Worm (Caenorhabditis elegans) whole organism, late embryonic: ENCODE data around the gene nlp-50.
A peak's percentile ranks its signal among the peaks of the same experiment; 100 is the strongest.

Source experiments
- C08G9.2 ChIP-seq: sonication (generic microtip); optimal IDR thresholded peaks from 2 replicates; lab custom pipeline; 2016; ENCODE audit warnings: mild to moderate bottlenecking, missing genetic modification characterization, moderate library complexity, missing compliant biosample characterization
- K09A11.1 ChIP-seq: sonication (generic microtip); optimal IDR thresholded peaks from 2 replicates; lab custom pipeline; 2017; ENCODE audit warnings: antibody characterized with exemption, mild to moderate bottlenecking, missing genetic modification characterization, missing compliant biosample characterization; ENCODE audit not compliant: insufficient read depth
- ahr-1 ChIP-seq: sonication (generic microtip); optimal IDR thresholded peaks from 2 replicates; lab custom pipeline; 2016; ENCODE audit warnings: missing genetic modification characterization, missing compliant biosample characterization
- ama-1 ChIP-seq: fragments of 150-350 bp; optimal IDR thresholded peaks from 2 replicates; lab custom pipeline; 2014
- ceh-14 ChIP-seq: sonication (generic microtip); optimal IDR thresholded peaks from 2 replicates; lab custom pipeline; 2016; ENCODE audit warnings: missing genotype, missing genetic modification characterization, missing compliant biosample characterization
- ceh-18 ChIP-seq: sonication (generic microtip); optimal IDR thresholded peaks from 2 replicates; lab custom pipeline; 2016; ENCODE audit warnings: missing genetic modification characterization, missing compliant biosample characterization
- ceh-2 ChIP-seq: sonication (generic microtip); optimal IDR thresholded peaks from 2 replicates; lab custom pipeline; 2016; ENCODE audit warnings: missing genotype, missing genetic modification characterization, missing compliant biosample characterization
- ceh-22 ChIP-seq: sonication (generic microtip); optimal IDR thresholded peaks from 2 replicates; lab custom pipeline; 2017; ENCODE audit warnings: missing biosample characterization, missing genetic modification characterization
- ceh-24 ChIP-seq: sonication (generic microtip); optimal IDR thresholded peaks from 2 replicates; lab custom pipeline; 2016; ENCODE audit warnings: mild to moderate bottlenecking, missing genetic modification characterization, missing compliant biosample characterization
- ceh-31 ChIP-seq: sonication (generic microtip); optimal IDR thresholded peaks from 2 replicates; lab custom pipeline; 2016; ENCODE audit warnings: missing genetic modification characterization, missing compliant biosample characterization
- ceh-34 ChIP-seq: sonication (generic microtip); optimal IDR thresholded peaks from 2 replicates; lab custom pipeline; 2016; ENCODE audit warnings: mild to moderate bottlenecking, missing genetic modification characterization, missing compliant biosample characterization
- ceh-45 ChIP-seq: fragments of 200-800 bp; sonication (Bioruptor generic); IDR thresholded peaks from 2 replicates; pipeline ENCODE4 v1.3.6; 2022; ENCODE audit warnings: missing genetic modification reagents, missing genetic modification characterization, missing compliant biosample characterization
- ceh-6 ChIP-seq: fragments of 200-800 bp; sonication (Bioruptor generic); optimal IDR thresholded peaks from 2 replicates; lab custom pipeline; 2018; ENCODE audit warnings: mild to moderate bottlenecking, missing genetic modification characterization, missing compliant biosample characterization
- che-1 ChIP-seq: sonication (generic microtip); optimal IDR thresholded peaks from 2 replicates; lab custom pipeline; 2016; ENCODE audit warnings: mild to moderate bottlenecking, missing genetic modification characterization, missing compliant biosample characterization
- dmd-4 ChIP-seq: sonication (generic microtip); optimal IDR thresholded peaks from 2 replicates; lab custom pipeline; 2016; ENCODE audit warnings: borderline replicate concordance, missing genetic modification characterization, missing compliant biosample characterization
- dve-1 ChIP-seq: sonication (generic microtip); optimal IDR thresholded peaks from 2 replicates; lab custom pipeline; 2017; ENCODE audit warnings: antibody characterized with exemption, mild to moderate bottlenecking, missing genetic modification characterization, missing compliant biosample characterization
- elt-2 ChIP-seq: sonication (generic microtip); optimal IDR thresholded peaks from 2 replicates; lab custom pipeline; 2016; ENCODE audit warnings: missing genetic modification reagents, missing genetic modification characterization, missing compliant biosample characterization
- elt-4 ChIP-seq: sonication (generic microtip); optimal IDR thresholded peaks from 2 replicates; lab custom pipeline; 2016; ENCODE audit warnings: missing genetic modification characterization, missing compliant biosample characterization
- ets-4 ChIP-seq: sonication (generic microtip); optimal IDR thresholded peaks from 2 replicates; lab custom pipeline; 2016; ENCODE audit warnings: missing genetic modification characterization, missing compliant biosample characterization
- eyg-1 ChIP-seq: sonication (generic microtip); optimal IDR thresholded peaks from 2 replicates; lab custom pipeline; 2016; ENCODE audit warnings: missing genotype, missing genetic modification characterization, missing compliant biosample characterization
- fax-1 ChIP-seq: sonication (generic microtip); optimal IDR thresholded peaks from 2 replicates; lab custom pipeline; 2016; ENCODE audit warnings: missing genotype, missing genetic modification characterization, missing compliant biosample characterization
- fkh-10 ChIP-seq: fragments of 150-350 bp; optimal IDR thresholded peaks from 2 replicates; lab custom pipeline; 2014; ENCODE audit warnings: missing biosample characterization, missing genetic modification reagents, missing genetic modification characterization
- gmeb-2 ChIP-seq: sonication (generic microtip); optimal IDR thresholded peaks from 2 replicates; lab custom pipeline; 2016; ENCODE audit warnings: missing genetic modification characterization, inconsistent platforms, missing compliant biosample characterization
- hlh-13 ChIP-seq: fragments of 200-800 bp; sonication (Bioruptor generic); optimal IDR thresholded peaks from 2 replicates; lab custom pipeline; 2018; ENCODE audit warnings: mild to moderate bottlenecking, missing genetic modification characterization, missing compliant biosample characterization
- hlh-15 ChIP-seq: sonication (generic microtip); optimal IDR thresholded peaks from 2 replicates; lab custom pipeline; 2016; ENCODE audit warnings: missing genetic modification characterization, missing compliant biosample characterization
- hlh-30 ChIP-seq: sonication (generic microtip); optimal IDR thresholded peaks from 2 replicates; lab custom pipeline; 2017; ENCODE audit warnings: antibody characterized with exemption, missing genetic modification characterization, missing compliant biosample characterization; ENCODE audit not compliant: insufficient read depth
- hlh-6 ChIP-seq: sonication (generic microtip); optimal IDR thresholded peaks from 2 replicates; lab custom pipeline; 2016; ENCODE audit warnings: missing genotype, missing genetic modification characterization, missing compliant biosample characterization
- hlh-8 ChIP-seq: sonication (generic microtip); optimal IDR thresholded peaks from 2 replicates; lab custom pipeline; 2016; ENCODE audit warnings: missing genotype, missing genetic modification characterization, missing compliant biosample characterization
- lim-6 ChIP-seq: sonication (generic microtip); optimal IDR thresholded peaks from 2 replicates; lab custom pipeline; 2016; ENCODE audit warnings: missing genetic modification characterization, missing compliant biosample characterization
- lin-11 ChIP-seq: fragments of 200-800 bp; sonication (Bioruptor generic); optimal IDR thresholded peaks from 2 replicates; lab custom pipeline; 2018; ENCODE audit warnings: mild to moderate bottlenecking, missing genetic modification characterization, missing compliant biosample characterization
- madf-2 ChIP-seq: sonication (generic microtip); optimal IDR thresholded peaks from 2 replicates; lab custom pipeline; 2017; ENCODE audit warnings: missing genetic modification characterization, missing compliant biosample characterization
- nhr-11 ChIP-seq: fragments of 150-350 bp; optimal IDR thresholded peaks from 2 replicates; lab custom pipeline; 2014; ENCODE audit warnings: missing biosample characterization, missing genetic modification characterization
- npax-4 ChIP-seq: sonication (generic microtip); optimal IDR thresholded peaks from 2 replicates; lab custom pipeline; 2016; ENCODE audit warnings: missing genetic modification characterization, missing compliant biosample characterization
- odd-2 ChIP-seq: sonication (generic microtip); optimal IDR thresholded peaks from 2 replicates; lab custom pipeline; 2017; ENCODE audit warnings: antibody characterized with exemption, mild to moderate bottlenecking, missing genetic modification characterization, missing compliant biosample characterization
- pat-9 ChIP-seq: fragments of 200-800 bp; sonication (Bioruptor generic); optimal IDR thresholded peaks from 2 replicates; lab custom pipeline; 2018; ENCODE audit warnings: mild to moderate bottlenecking, missing genetic modification characterization, moderate library complexity, missing compliant biosample characterization
- pax-1 ChIP-seq: fragments of 150-350 bp; optimal IDR thresholded peaks from 2 replicates; lab custom pipeline; 2014; ENCODE audit warnings: missing biosample characterization, missing genetic modification characterization
- pha-2 ChIP-seq: sonication (generic microtip); optimal IDR thresholded peaks from 2 replicates; lab custom pipeline; 2017; ENCODE audit warnings: mild to moderate bottlenecking, missing genetic modification characterization, missing compliant biosample characterization
- pqm-1 ChIP-seq: sonication (generic microtip); optimal IDR thresholded peaks from 2 replicates; lab custom pipeline; 2016; ENCODE audit warnings: missing genetic modification characterization, missing compliant biosample characterization
- pros-1 ChIP-seq: fragments of 150-350 bp; optimal IDR thresholded peaks from 2 replicates; lab custom pipeline; 2014; ENCODE audit warnings: missing biosample characterization, missing genetic modification reagents, missing genetic modification characterization
- ref-2 ChIP-seq: sonication (generic microtip); optimal IDR thresholded peaks from 2 replicates; lab custom pipeline; 2016; ENCODE audit warnings: missing genetic modification characterization, missing compliant biosample characterization
- rnt-1 ChIP-seq: sonication (generic microtip); optimal IDR thresholded peaks from 2 replicates; lab custom pipeline; 2016; ENCODE audit warnings: missing genetic modification characterization, missing compliant biosample characterization
- sdc-2 ChIP-seq: sonication (generic microtip); optimal IDR thresholded peaks from 2 replicates; lab custom pipeline; 2016; ENCODE audit warnings: missing genotype, missing genetic modification characterization, missing compliant biosample characterization
- sox-2 ChIP-seq: fragments of 200-800 bp; sonication (Bioruptor generic); IDR thresholded peaks from 2 replicates; pipeline ENCODE4 v1.3.6; 2022; ENCODE audit warnings: missing genetic modification reagents, missing genetic modification characterization, missing compliant biosample characterization
- tbx-2 ChIP-seq: sonication (generic microtip); optimal IDR thresholded peaks from 2 replicates; lab custom pipeline; 2016; ENCODE audit warnings: missing genetic modification characterization, missing compliant biosample characterization
- tbx-7 ChIP-seq: sonication (generic microtip); optimal IDR thresholded peaks from 2 replicates; lab custom pipeline; 2016; ENCODE audit warnings: missing genotype, missing genetic modification characterization, missing compliant biosample characterization
- ttx-3 ChIP-seq: sonication (generic microtip); optimal IDR thresholded peaks from 2 replicates; lab custom pipeline; 2016; ENCODE audit warnings: missing genetic modification reagents, missing genetic modification characterization, missing compliant biosample characterization
- unc-42 ChIP-seq: sonication (generic microtip); optimal IDR thresholded peaks from 2 replicates; lab custom pipeline; 2016; ENCODE audit warnings: missing genotype, missing genetic modification characterization, missing compliant biosample characterization
- unc-55 ChIP-seq: sonication (generic microtip); optimal IDR thresholded peaks from 2 replicates; lab custom pipeline; 2017; ENCODE audit warnings: missing biosample characterization, missing genetic modification reagents, missing genetic modification characterization
- unc-86 ChIP-seq: sonication (generic microtip); optimal IDR thresholded peaks from 2 replicates; lab custom pipeline; 2016; ENCODE audit warnings: missing genetic modification characterization, missing compliant biosample characterization
- zip-5 ChIP-seq: sonication (generic microtip); optimal IDR thresholded peaks from 2 replicates; lab custom pipeline; 2016; ENCODE audit warnings: missing genetic modification characterization, missing compliant biosample characterization
- ztf-16 ChIP-seq: sonication (generic microtip); optimal IDR thresholded peaks from 2 replicates; lab custom pipeline; 2017; ENCODE audit warnings: missing genetic modification characterization, missing compliant biosample characterization

The nlp-50 gene

DNA sequence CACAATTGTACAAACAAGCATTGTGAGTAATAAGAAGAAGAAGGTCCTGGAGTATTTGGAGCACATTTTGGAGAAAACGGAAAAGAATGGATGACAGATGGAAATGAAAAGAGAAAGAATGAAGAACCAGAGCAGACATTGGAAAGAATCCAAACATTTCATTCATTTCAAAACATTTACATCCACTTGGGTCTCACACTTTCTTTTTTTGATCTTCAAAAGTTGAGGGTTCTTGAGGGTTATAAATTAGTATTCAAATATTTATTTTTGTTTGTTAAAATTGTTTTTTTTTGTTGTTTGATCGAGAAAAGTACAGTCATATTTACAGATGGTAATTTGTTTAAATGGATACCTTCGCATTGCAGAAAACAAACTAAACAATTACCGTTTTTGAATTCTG lies 31.1 kb upstream of the nlp-50 start, which contains the start of gene T14B4.9:
T14B4.9 (minus strand) TSS at position 101 of the 400 bp plus-strand sequence.
- TF ChIP-seq ets-4 (no peak), unc-42 (tag; lab: Kevin White, UChicago) (no peak), lin-11 (tag; lab: Kevin White, UChicago) (no peak), npax-4 (tag; lab: Kevin White, UChicago) (no peak), pha-2 (no peak), sdc-2 (tag; lab: Kevin White, UChicago) (no peak), hlh-8 (tag; lab: Kevin White, UChicago) (no peak), K09A11.1 (no peak), tbx-2 (no peak), dve-1 (tag; lab: Kevin White, UChicago) (no peak), madf-2 (tag; lab: Kevin White, UChicago) (no peak), ceh-45 (GFP tag; lab: Robert Waterston, UW) (no peak), ceh-22 (tag; lab: Kevin White, UChicago) (no peak), odd-2 (tag; lab: Kevin White, UChicago) (no peak)

ce11 chrII:6734674-6735073 lies 30.2 kb upstream of the nlp-50 start, which contains the start of gene T14B4.3:
Gene T14B4.3 (plus strand): TSS chrII:6734937.
- peak; percentile 44 for TF ChIP-seq ceh-18
- TF ChIP-seq ceh-22 (tag; lab: Kevin White, UChicago): no peak
- no peak for TF ChIP-seq npax-4 (tag; lab: Kevin White, UChicago)
- TF ChIP-seq ref-2 (tag; lab: Kevin White, UChicago): peak; percentile 76
- no peak for TF ChIP-seq ama-1 (lab: Kevin White, UChicago)
- no peak for TF ChIP-seq hlh-15
- peak; percentile 71 for TF ChIP-seq elt-2 (tag; lab: Kevin White, UChicago)
- TF ChIP-seq eyg-1 (tag; lab: Kevin White, UChicago): no peak
- TF ChIP-seq ceh-24 (tag; lab: Kevin White, UChicago): no peak
- TF ChIP-seq ceh-45 (GFP tag; lab: Robert Waterston, UW): no peak
- peak; percentile 80 for TF ChIP-seq C08G9.2 (tag; lab: Kevin White, UChicago)
- peak; percentile 15 for TF ChIP-seq unc-86 (tag; lab: Kevin White, UChicago)
- TF ChIP-seq tbx-2: peak; percentile 91
- peak; percentile 6 for TF ChIP-seq pax-1 (tag; lab: Kevin White, UChicago)
- TF ChIP-seq pros-1 (tag; lab: Kevin White, UChicago): no peak
- TF ChIP-seq unc-55 (GFP tag; lab: Kevin White, UChicago): no peak
- TF ChIP-seq dmd-4 (tag; lab: Kevin White, UChicago): no peak
- TF ChIP-seq nhr-11 (tag; lab: Kevin White, UChicago): no peak
- no peak for TF ChIP-seq fkh-10 (GFP tag; lab: Kevin White, UChicago)
- no peak for TF ChIP-seq che-1 (tag; lab: Kevin White, UChicago)
- peak; percentile 73 for TF ChIP-seq zip-5 (tag; lab: Kevin White, UChicago)
- TF ChIP-seq ttx-3 (tag; lab: Kevin White, UChicago): no peak
- TF ChIP-seq rnt-1: peak; percentile 49
- TF ChIP-seq K09A11.1: no peak
- peak; percentile 95 for TF ChIP-seq ceh-31 (tag; lab: Kevin White, UChicago)
- TF ChIP-seq madf-2 (tag; lab: Kevin White, UChicago): no peak
- peak; percentile 50 for TF ChIP-seq ahr-1
- TF ChIP-seq unc-42 (tag; lab: Kevin White, UChicago): peak; percentile 44
- TF ChIP-seq lim-6 (tag; lab: Kevin White, UChicago): peak; percentile 48
- peak; percentile 69 for TF ChIP-seq ceh-14 (tag; lab: Kevin White, UChicago)
- peak; percentile 58 for TF ChIP-seq ceh-34 (tag; lab: Kevin White, UChicago)
- peak; percentile 78 for TF ChIP-seq ceh-2 (tag; lab: Kevin White, UChicago)
- peak; percentile 39 for TF ChIP-seq ztf-16 (tag; lab: Kevin White, UChicago)
- peak; percentile 74 for TF ChIP-seq tbx-7 (tag; lab: Kevin White, UChicago)
- TF ChIP-seq ets-4: peak; percentile 76
- no peak for TF ChIP-seq dve-1 (tag; lab: Kevin White, UChicago)
- TF ChIP-seq ceh-6 (GFP tag; lab: Kevin White, UChicago): no peak
- peak; percentile 84 for TF ChIP-seq fax-1 (tag; lab: Kevin White, UChicago)
- no peak for TF ChIP-seq odd-2 (tag; lab: Kevin White, UChicago)
- TF ChIP-seq pat-9 (tag; lab: Kevin White, UChicago): no peak
- TF ChIP-seq sox-2 (GFP tag; lab: Robert Waterston, UW): no peak
- TF ChIP-seq hlh-13 (GFP tag; lab: Kevin White, UChicago): no peak
- peak; percentile 8 for TF ChIP-seq pqm-1 (tag; lab: Kevin White, UChicago)
- TF ChIP-seq hlh-6 (tag; lab: Kevin White, UChicago): no peak
- TF ChIP-seq elt-4 (tag; lab: Kevin White, UChicago): no peak
- TF ChIP-seq gmeb-2 (tag; lab: Kevin White, UChicago): no peak
- no peak for TF ChIP-seq hlh-30 (tag; lab: Kevin White, UChicago)
